Worm (Caenorhabditis elegans) whole organism, midembryonic: ENCODE measurements around the gene C37H5.13.

Source experiments
- T22C8.4 ChIP-seq: fragments of 200-800 bp; sonication (Bioruptor generic); IDR thresholded peaks from 2 replicates; pipeline ENCODE4 v1.3.6; 2022; ENCODE audit warnings: missing genetic modification characterization, missing compliant biosample characterization
- cog-1 ChIP-seq: sonication (generic microtip); optimal IDR thresholded peaks from 2 replicates; lab custom pipeline; 2016; ENCODE audit warnings: missing genetic modification characterization, missing compliant biosample characterization
- flt-1 ChIP-seq: fragments of 200-800 bp; sonication (Bioruptor generic); IDR thresholded peaks from 2 replicates; pipeline ENCODE4 v1.3.6; 2022; ENCODE audit warnings: missing genetic modification characterization, missing compliant biosample characterization
- klf-2 ChIP-seq: fragments of 200-800 bp; sonication (Bioruptor generic); conservative IDR thresholded peaks from 2 replicates; pipeline ENCODE4 v1.3.6; 2022; ENCODE audit warnings: missing genetic modification reagents, missing genetic modification characterization, missing compliant biosample characterization
- med-1 ChIP-seq: sonication (generic microtip); optimal IDR thresholded peaks from 2 replicates; lab custom pipeline; 2017; ENCODE audit warnings: missing genetic modification characterization, mild to moderate bottlenecking, missing compliant biosample characterization, antibody characterized with exemption, missing genetic modification reagents; ENCODE audit not compliant: insufficient read depth
- ref-1 ChIP-seq: fragments of 200-800 bp; sonication (Bioruptor generic); conservative IDR thresholded peaks from 2 replicates; pipeline ENCODE4 v1.3.6; 2022; ENCODE audit warnings: missing genetic modification reagents, missing genetic modification characterization, missing compliant biosample characterization
- tab-1 ChIP-seq: fragments of 200-800 bp; sonication (Bioruptor generic); IDR thresholded peaks from 2 replicates; pipeline ENCODE4 v1.3.6; 2022; ENCODE audit warnings: missing genetic modification characterization, missing compliant biosample characterization
- ztf-23 ChIP-seq: fragments of 200-800 bp; sonication (Bioruptor generic); IDR thresholded peaks from 2 replicates; pipeline ENCODE4 v1.3.6; 2022; ENCODE audit warnings: missing genetic modification reagents, missing genetic modification characterization, missing compliant biosample characterization
- ztf-29 ChIP-seq: fragments of 200-800 bp; sonication (Bioruptor generic); IDR thresholded peaks from 2 replicates; pipeline ENCODE4 v1.3.6; 2022; ENCODE audit warnings: missing genetic modification reagents, missing genetic modification characterization, missing compliant biosample characterization

C37H5.13 gene

ce11 chrV:4850446-4850845, 12.3 kb downstream of the C37H5.13 start:
- TF ChIP-seq tab-1 (GFP tag; lab: Robert Waterston, UW) = no peak
- no peak for TF ChIP-seq ref-1 (GFP tag; lab: Robert Waterston, UW)
- no peak for TF ChIP-seq ztf-29

- TF ChIP-seq ztf-29 = no peak
- no peak for TF ChIP-seq tab-1 (GFP tag; lab: Robert Waterston, UW)
- no peak for TF ChIP-seq T22C8.4 (GFP tag; lab: Robert Waterston, UW)
- TF ChIP-seq klf-2 = no peak
- TF ChIP-seq med-1 = no peak
- no peak for TF ChIP-seq flt-1 (GFP tag; lab: Robert Waterston, UW)
- no peak for TF ChIP-seq ref-1 (GFP tag; lab: Robert Waterston, UW)
- TF ChIP-seq ztf-23 (GFP tag; lab: Robert Waterston, UW) = no peak
- no peak for TF ChIP-seq cog-1
Observed at ce11 chrV:4847424-4847823, 15.3 kb downstream of the C37H5.13 start, which contains the start of gene abhd-5.1. TSS of gene abhd-5.1 (plus strand) at chrV:4847653.

ce11 chrV:4846507-4846906, 16.3 kb downstream of the C37H5.13 start:
- TF ChIP-seq klf-2 = no peak
- TF ChIP-seq ref-1 (GFP tag; lab: Robert Waterston, UW) = no peak
- no peak for TF ChIP-seq ztf-29
- TF ChIP-seq flt-1 (GFP tag; lab: Robert Waterston, UW) = no peak
- TF ChIP-seq T22C8.4 (GFP tag; lab: Robert Waterston, UW) = no peak
- no peak for TF ChIP-seq cog-1
- no peak for TF ChIP-seq med-1
- no peak for TF ChIP-seq ztf-23 (GFP tag; lab: Robert Waterston, UW)
- no peak for TF ChIP-seq tab-1 (GFP tag; lab: Robert Waterston, UW)

- no peak for TF ChIP-seq klf-2
- TF ChIP-seq cog-1 = no peak
- TF ChIP-seq ref-1 (GFP tag; lab: Robert Waterston, UW) = no peak
- no peak for TF ChIP-seq T22C8.4 (GFP tag; lab: Robert Waterston, UW)
- TF ChIP-seq med-1 = no peak
- no peak for TF ChIP-seq ztf-23 (GFP tag; lab: Robert Waterston, UW)
- TF ChIP-seq flt-1 (GFP tag; lab: Robert Waterston, UW) = no peak
- no peak for TF ChIP-seq ztf-29
- no peak for TF ChIP-seq tab-1 (GFP tag; lab: Robert Waterston, UW)
Observed at ce11 chrV:4844591-4844990, 18.2 kb downstream of the C37H5.13 start, which contains the start of gene abhd-5.2. TSS of gene abhd-5.2 (plus strand) at chrV:4844685.

ce11 chrV:4842544-4842943, 20.2 kb downstream of the C37H5.13 start, which contains the start of the genes cwp-2 and cwp-3:
TSS of gene cwp-2 (minus strand) at chrV:4842644.
TSS of gene cwp-3 (plus strand) at chrV:4842836.
- no peak for TF ChIP-seq klf-2
- no peak for TF ChIP-seq tab-1 (GFP tag; lab: Robert Waterston, UW)
- no peak for TF ChIP-seq med-1
- TF ChIP-seq ref-1 (GFP tag; lab: Robert Waterston, UW) = no peak
- no peak for TF ChIP-seq cog-1
- TF ChIP-seq T22C8.4 (GFP tag; lab: Robert Waterston, UW) = no peak
- no peak for TF ChIP-seq ztf-23 (GFP tag; lab: Robert Waterston, UW)
- TF ChIP-seq ztf-29 = no peak
- TF ChIP-seq flt-1 (GFP tag; lab: Robert Waterston, UW) = no peak

- TF ChIP-seq flt-1 (GFP tag; lab: Robert Waterston, UW) (no peak), T22C8.4 (GFP tag; lab: Robert Waterston, UW) (no peak), cog-1 (no peak), tab-1 (GFP tag; lab: Robert Waterston, UW) (no peak), med-1 (no peak), ztf-23 (GFP tag; lab: Robert Waterston, UW) (no peak), ref-1 (GFP tag; lab: Robert Waterston, UW) (no peak), ztf-29 (no peak), klf-2 (no peak)
Observed at ce11 chrV:4841179-4841578, 21.6 kb downstream of the C37H5.13 start, which contains the start of gene cwp-1. TSS of gene cwp-1 (minus strand) at chrV:4841279.

ce11 chrV:4839913-4840312, 22.9 kb downstream of the C37H5.13 start, which contains the start of gene nas-9:
TSS of gene nas-9 (minus strand) at chrV:4840013.
- TF ChIP-seq klf-2 (no peak), cog-1 (no peak), T22C8.4 (GFP tag; lab: Robert Waterston, UW) (no peak), tab-1 (GFP tag; lab: Robert Waterston, UW) (no peak), ztf-29 (no peak), flt-1 (GFP tag; lab: Robert Waterston, UW) (no peak), ztf-23 (GFP tag; lab: Robert Waterston, UW) (no peak), ref-1 (GFP tag; lab: Robert Waterston, UW) (no peak), med-1 (no peak)

- TF ChIP-seq med-1 = no peak
- TF ChIP-seq ztf-29 = no peak
- no peak for TF ChIP-seq klf-2
- TF ChIP-seq tab-1 (GFP tag; lab: Robert Waterston, UW) = no peak
- TF ChIP-seq cog-1 = no peak
- TF ChIP-seq ref-1 (GFP tag; lab: Robert Waterston, UW) = no peak
- no peak for TF ChIP-seq T22C8.4 (GFP tag; lab: Robert Waterston, UW)
- TF ChIP-seq flt-1 (GFP tag; lab: Robert Waterston, UW) = no peak
- TF ChIP-seq ztf-23 (GFP tag; lab: Robert Waterston, UW) = no peak
Observed at ce11 chrV:4834277-4834676, 28.5 kb downstream of the C37H5.13 start, which contains the start of gene C37H5.14. TSS of gene C37H5.14 (minus strand) at chrV:4834377.

- no peak for TF ChIP-seq T22C8.4 (GFP tag; lab: Robert Waterston, UW)
- no peak for TF ChIP-seq klf-2
- TF ChIP-seq cog-1 = peak; percentile 40
- TF ChIP-seq ztf-29 = no peak
- peak; percentile 43; the same call in 1 of the 2 replicates for TF ChIP-seq ztf-23 (GFP tag; lab: Robert Waterston, UW)
- no peak for TF ChIP-seq ref-1 (GFP tag; lab: Robert Waterston, UW)
- no peak for TF ChIP-seq tab-1 (GFP tag; lab: Robert Waterston, UW)
- TF ChIP-seq med-1 = no peak
- 0 out of 2 replicates have a peak, but pooled peaks have one; percentile 55 for TF ChIP-seq flt-1 (GFP tag; lab: Robert Waterston, UW)
Observed at ce11 chrV:4826710-4827380, 35.9 kb downstream of the C37H5.13 start, which contains the start of the genes hsp-6 and C37H5.5. TSS of gene hsp-6 (minus strand) at chrV:4826760. TSS of gene C37H5.5 (plus strand) at chrV:4827360.
